Fruit fly (Drosophila melanogaster): ENCODE results near the gene Dnali1.

Dnali1 gene

DNA sequence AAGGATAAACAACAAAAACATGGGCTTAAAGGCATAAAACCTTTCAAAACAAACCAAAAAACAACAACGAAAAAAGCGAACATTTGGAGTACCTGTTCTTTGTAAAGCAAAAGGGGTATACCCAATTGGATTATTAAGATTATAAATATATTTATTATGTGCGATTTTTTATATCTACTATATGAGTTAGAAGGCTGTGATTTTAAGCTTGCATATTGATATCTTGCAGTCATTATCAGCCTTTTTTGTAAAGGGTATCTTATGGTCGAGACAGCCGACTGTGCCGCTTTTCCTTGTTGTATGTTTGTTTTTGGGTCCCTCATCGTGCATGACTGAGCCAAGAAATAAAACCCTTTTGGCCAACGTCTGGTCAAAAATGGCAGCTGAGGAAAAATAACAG lies 20.4 kb downstream of the Dnali1 start (continued):
- TF ChIP-seq E2f1 (GFP tag; IDR thresholded peaks at IDR 0.05) (peak; percentile 57), CG14014 (GFP tag; IDR thresholded peaks at IDR 0.05) (0 out of 2 replicates have a peak, but pooled peaks have one; percentile 21), abd-A (tag; optimal IDR thresholded peaks at IDR 0.05) (no peak), tll (GFP tag; optimal IDR thresholded peaks at IDR 0.05) (no peak), Asciz (GFP tag; optimal IDR thresholded peaks at IDR 0.05) (peak; percentile 59), CG10654 (GFP tag; optimal IDR thresholded peaks at IDR 0.05) (peak; percentile 17), Oli (tag; optimal IDR thresholded peaks at IDR 0.05) (peak; percentile 30), CG12744 (GFP tag; optimal IDR thresholded peaks at IDR 0.05) (no peak), ci (GFP tag; IDR thresholded peaks at IDR 0.05) (peak; percentile 71), CG7963 (GFP tag; IDR thresholded peaks at IDR 0.05; ENCODE audit: partially characterized antibody) (no peak), CG7786 (GFP tag; optimal IDR thresholded peaks at IDR 0.05) (no peak), cwo (GFP tag; optimal IDR thresholded peaks at IDR 0.05) (peak; percentile 57), lola (GFP tag; optimal IDR thresholded peaks at IDR 0.05) (no peak), CG17385 (GFP tag; optimal IDR thresholded peaks at IDR 0.05) (no peak), CG31224 (GFP tag; IDR thresholded peaks at IDR 0.05) (peak; percentile 29; the same call in 1 of the 2 replicates), Ada2b (GFP tag; IDR thresholded peaks at IDR 0.05) (peak; percentile 62; the same call in 1 of the 2 replicates), kni (GFP tag; optimal IDR thresholded peaks at IDR 0.05) (no peak), hkb (optimal IDR thresholded peaks at IDR 0.05) (no peak), hkb (GFP tag; IDR thresholded peaks at IDR 0.05) (peak; percentile 44; the same call in 1 of the 2 replicates), ase (GFP tag; IDR thresholded peaks at IDR 0.05) (no peak; the same call in 2 of the 3 replicates), BtbVII (GFP tag; optimal IDR thresholded peaks at IDR 0.05) (peak; percentile 23), CG6272 (GFP tag; IDR thresholded peaks at IDR 0.05) (0 out of 2 replicates have a peak, but pooled peaks have one; percentile 15), CG1024 (GFP tag; IDR thresholded peaks at IDR 0.05) (peak; percentile 37; the same call in 1 of the 2 replicates), CG34422 (GFP tag; IDR thresholded peaks at IDR 0.05) (peak; percentile 48; the same call in 1 of the 3 replicates), Doc3 (GFP tag; IDR thresholded peaks at IDR 0.05; ENCODE audit: partially characterized antibody) (no peak), CG6654 (GFP tag; optimal IDR thresholded peaks at IDR 0.05) (peak; percentile 14), Oaz (GFP tag; IDR thresholded peaks at IDR 0.05) (no peak), CG11504 (tag; optimal IDR thresholded peaks at IDR 0.05) (peak; percentile 77), CG6689 (GFP tag; IDR thresholded peaks at IDR 0.05) (peak; percentile 51), CG7839 (tag; optimal IDR thresholded peaks at IDR 0.05) (peak; percentile 44), Atf6 (GFP tag; IDR thresholded peaks at IDR 0.05) (peak; percentile 55; the same call in 1 of the 2 replicates), grau (tag; optimal IDR thresholded peaks at IDR 0.05) (peak; percentile 44), gsb-n (tag; optimal IDR thresholded peaks at IDR 0.05) (peak; percentile 32), eve (GFP tag; optimal IDR thresholded peaks at IDR 0.05) (no peak), CG17359 (tag; optimal IDR thresholded peaks at IDR 0.05) (peak; percentile 75), CG10431 (GFP tag; optimal IDR thresholded peaks at IDR 0.05) (no peak), CG7556 (GFP tag; optimal IDR thresholded peaks at IDR 0.05) (peak; percentile 34), Doc2 (GFP tag; IDR thresholded peaks at IDR 0.05) (0 out of 2 replicates have a peak, but pooled peaks have one; percentile 23), CG18262 (tag; optimal IDR thresholded peaks at IDR 0.05) (peak; percentile 48), wdn (GFP tag; IDR thresholded peaks at IDR 0.05) (peak; percentile 58), CG11695 (GFP tag; IDR thresholded peaks at IDR 0.05) (peak; percentile 45; the same call in 1 of the 3 replicates), CG3726 (GFP tag; IDR thresholded peaks at IDR 0.05) (no peak), CG15269 (tag; optimal IDR thresholded peaks at IDR 0.05) (peak; percentile 23), Hr3 (GFP tag; optimal IDR thresholded peaks at IDR 0.05) (peak; percentile 15), pho (GFP tag; optimal IDR thresholded peaks at IDR 0.05) (no peak), PHDP (tag; optimal IDR thresholded peaks at IDR 0.05) (peak; percentile 19), Dbx (GFP tag; IDR thresholded peaks at IDR 0.05) (peak; percentile 54; the same call in 2 of the 3 replicates), CG7357 (GFP tag; IDR thresholded peaks at IDR 0.05) (0 out of 3 replicates have a peak, but pooled peaks have one; percentile 30), CG14710 (tag; optimal IDR thresholded peaks at IDR 0.05) (peak; percentile 32), Optix (GFP tag; IDR thresholded peaks at IDR 0.05) (0 out of 3 replicates have a peak, but pooled peaks have one; percentile 30)

Data from whole organism, embryonic.